Fruit fly (Drosophila melanogaster) whole organism, embryonic: ENCODE data around the gene unc-119.

ENCODE experiments used
- Ada2b ChIP-seq: fragments of 200-800 bp; sonication (Bioruptor generic); IDR thresholded peaks from 2 replicates; pipeline ENCODE4 v1.3.6; 2022; ENCODE audit warnings: missing biosample characterization, missing genetic modification characterization
- B-H1 ChIP-seq: fragments of 200-800 bp; sonication (Bioruptor generic); IDR thresholded peaks from 3 replicates; pipeline ENCODE4 v1.3.6; 2022; ENCODE audit warnings: missing biosample characterization, missing genetic modification characterization
- CG11696 ChIP-seq: fragments of 200-800 bp; sonication (Bioruptor generic); IDR thresholded peaks from 2 replicates; pipeline ENCODE4 v1.3.6; 2022; ENCODE audit warnings: missing biosample characterization, missing genetic modification characterization
- CG12769 ChIP-seq: fragments of 200-800 bp; sonication (Bioruptor generic); optimal IDR thresholded peaks from 2 replicates; lab custom pipeline; 2019; ENCODE audit warnings: missing biosample characterization, mild to moderate bottlenecking, missing genetic modification characterization, moderate library complexity
- CG14050 ChIP-seq: fragments of 200-800 bp; sonication (Bioruptor generic); IDR thresholded peaks from 3 replicates; pipeline ENCODE4 v1.3.6; 2022; ENCODE audit warnings: missing biosample characterization, missing genetic modification characterization
- CG16863 ChIP-seq: fragments of 200-800 bp; sonication (Bioruptor generic); optimal IDR thresholded peaks from 3 replicates; lab custom pipeline; 2016; ENCODE audit warnings: missing biosample characterization, missing genetic modification characterization
- CG17359 ChIP-seq: fragments of 200-800 bp; sonication (Bioruptor generic); optimal IDR thresholded peaks from 3 replicates; lab custom pipeline; 2018; ENCODE audit warnings: missing biosample characterization, mild to moderate bottlenecking, missing genetic modification characterization, moderate library complexity
- CG18764 ChIP-seq: fragments of 200-800 bp; sonication (Bioruptor generic); optimal IDR thresholded peaks from 3 replicates; lab custom pipeline; 2016; ENCODE audit warnings: missing biosample characterization, missing genetic modification characterization
- CG2202 ChIP-seq: fragments of 200-800 bp; sonication (Bioruptor generic); optimal IDR thresholded peaks from 2 replicates; lab custom pipeline; 2018; ENCODE audit warnings: missing biosample characterization, mild to moderate bottlenecking, missing genetic modification characterization
- CG32532 ChIP-seq: fragments of 200-800 bp; sonication (Bioruptor generic); IDR thresholded peaks from 2 replicates; pipeline ENCODE4 v1.3.6; 2022; ENCODE audit warnings: missing biosample characterization, missing genetic modification characterization
- CG33213 ChIP-seq: fragments of 200-800 bp; sonication (Bioruptor generic); optimal IDR thresholded peaks from 3 replicates; lab custom pipeline; 2016; ENCODE audit warnings: missing biosample characterization, missing genetic modification characterization
- CG34224 ChIP-seq: fragments of 200-800 bp; sonication (Bioruptor generic); IDR thresholded peaks from 3 replicates; pipeline ENCODE4 v1.3.6; 2022; ENCODE audit warnings: missing biosample characterization, missing genetic modification characterization; ENCODE audit not compliant: partially characterized antibody
- CG4707 ChIP-seq: fragments of 200-800 bp; sonication (Bioruptor generic); optimal IDR thresholded peaks from 2 replicates; lab custom pipeline; 2018; ENCODE audit warnings: missing biosample characterization, mild to moderate bottlenecking, missing genetic modification characterization, moderate library complexity
- CG6654 ChIP-seq: fragments of 200-800 bp; sonication (Bioruptor generic); optimal IDR thresholded peaks from 2 replicates; lab custom pipeline; 2017; ENCODE audit warnings: missing biosample characterization, mild to moderate bottlenecking, missing genetic modification characterization
- CG6689 ChIP-seq: fragments of 200-800 bp; sonication (Bioruptor generic); IDR thresholded peaks from 2 replicates; pipeline ENCODE4 v1.3.6; 2022; ENCODE audit warnings: missing biosample characterization, missing genetic modification characterization
- CG8359 ChIP-seq: fragments of 200-800 bp; sonication (Bioruptor generic); optimal IDR thresholded peaks from 2 replicates; lab custom pipeline; 2017; ENCODE audit warnings: missing biosample characterization, mild to moderate bottlenecking, missing genetic modification characterization, borderline replicate concordance
- CkIIα-i1 ChIP-seq: fragments of 200-800 bp; sonication (Bioruptor generic); IDR thresholded peaks from 2 replicates; pipeline ENCODE4 v1.3.6; 2022; ENCODE audit warnings: missing biosample characterization, missing genetic modification characterization
- Dbx ChIP-seq: fragments of 200-800 bp; sonication (Bioruptor generic); IDR thresholded peaks from 3 replicates; pipeline ENCODE4 v1.3.6; 2022; ENCODE audit warnings: missing biosample characterization, missing genetic modification characterization
- Dek ChIP-seq: fragments of 200-800 bp; sonication (Bioruptor generic); optimal IDR thresholded peaks from 3 replicates; lab custom pipeline; 2019; ENCODE audit warnings: missing biosample characterization, mild to moderate bottlenecking, missing genetic modification characterization, moderate library complexity
- Dip2 ChIP-seq: fragments of 200-800 bp; sonication (Bioruptor generic); IDR thresholded peaks from 2 replicates; pipeline ENCODE4 v1.3.6; 2022; ENCODE audit warnings: missing biosample characterization, missing genetic modification characterization
- Fer2 ChIP-seq: fragments of 200-800 bp; sonication (Bioruptor generic); optimal IDR thresholded peaks from 2 replicates; lab custom pipeline; 2018; ENCODE audit warnings: missing biosample characterization, mild to moderate bottlenecking, missing genetic modification characterization, moderate library complexity
- HHEX ChIP-seq: fragments of 200-800 bp; sonication (Bioruptor generic); optimal IDR thresholded peaks from 3 replicates; lab custom pipeline; 2017; ENCODE audit warnings: missing biosample characterization, mild to moderate bottlenecking, missing genetic modification characterization, missing genetic modification reagents
- Hmx ChIP-seq: fragments of 200-800 bp; sonication (Bioruptor generic); optimal IDR thresholded peaks from 2 replicates; lab custom pipeline; 2016; ENCODE audit warnings: missing biosample characterization, missing genetic modification characterization
- Mes4 ChIP-seq: fragments of 200-800 bp; sonication (Bioruptor generic); optimal IDR thresholded peaks from 2 replicates; lab custom pipeline; 2016; ENCODE audit warnings: missing biosample characterization, missing genetic modification characterization
- Myb ChIP-seq: fragments of 200-800 bp; sonication (Bioruptor generic); optimal IDR thresholded peaks from 2 replicates; lab custom pipeline; 2016; ENCODE audit warnings: missing biosample characterization, missing genetic modification characterization
- Oaz ChIP-seq: fragments of 200-800 bp; sonication (Bioruptor generic); IDR thresholded peaks from 2 replicates; pipeline ENCODE4 v1.3.6; 2022; ENCODE audit warnings: missing biosample characterization, missing genetic modification characterization
- PHDP ChIP-seq: fragments of 200-800 bp; sonication (Bioruptor generic); optimal IDR thresholded peaks from 3 replicates; lab custom pipeline; 2018; ENCODE audit warnings: missing biosample characterization, mild to moderate bottlenecking, missing genetic modification characterization, moderate library complexity
- Ptx1 ChIP-seq: fragments of 200-800 bp; sonication (Bioruptor generic); IDR thresholded peaks from 2 replicates; pipeline ENCODE4 v1.3.6; 2022; ENCODE audit warnings: missing biosample characterization, missing genetic modification characterization
- Scr ChIP-seq: fragments of 200-800 bp; sonication (Bioruptor generic); IDR thresholded peaks from 2 replicates; pipeline ENCODE4 v1.3.6; 2022; ENCODE audit warnings: missing biosample characterization, missing genetic modification characterization; ENCODE audit not compliant: partially characterized antibody
- Tbp ChIP-seq: fragments of >200 bp; optimal IDR thresholded peaks from 2 replicates; lab custom pipeline; 2018; ENCODE audit warnings: missing biosample characterization, missing genetic modification characterization
- Trl ChIP-seq, 3 experiments: fragments of >200 bp in 2 of 3; fragments of 200-800 bp in 1 of 3; sonication (Bioruptor generic) in 1 of 3; optimal IDR thresholded peaks; 2 replicates in 1 of 3; 3 replicates in 2 of 3; lab custom pipeline; 2016 to 2017; ENCODE audit warnings: missing biosample characterization in 1 of 3, missing genetic modification characterization in 1 of 3
- ash1 ChIP-seq: fragments of 200-800 bp; sonication (Bioruptor generic); optimal IDR thresholded peaks from 2 replicates; lab custom pipeline; 2018; ENCODE audit warnings: missing biosample characterization, mild to moderate bottlenecking, missing genetic modification characterization
- bbx ChIP-seq: fragments of 200-800 bp; sonication (Bioruptor generic); IDR thresholded peaks from 2 replicates; pipeline ENCODE4 v1.3.6; 2022; ENCODE audit warnings: missing biosample characterization, missing genetic modification characterization; ENCODE audit not compliant: partially characterized antibody
- cato ChIP-seq: fragments of 200-800 bp; sonication (Bioruptor generic); optimal IDR thresholded peaks from 2 replicates; lab custom pipeline; 2016; ENCODE audit warnings: missing biosample characterization, missing genetic modification characterization, borderline replicate concordance
- dan ChIP-seq: fragments of 200-800 bp; sonication (Bioruptor generic); IDR thresholded peaks from 2 replicates; pipeline ENCODE4 v1.3.6; 2022; ENCODE audit warnings: missing biosample characterization, missing genetic modification characterization
- dpn ChIP-seq, 2 experiments: fragments of 200-800 bp; sonication (Bioruptor generic); optimal IDR thresholded peaks; 3 replicates each; lab custom pipeline; 2016; ENCODE audit warnings: missing biosample characterization in 2 of 2, missing genetic modification characterization in 2 of 2
- ewg ChIP-seq: fragments of 200-800 bp; sonication (Bioruptor generic); optimal IDR thresholded peaks from 3 replicates; lab custom pipeline; 2017; ENCODE audit warnings: mild to moderate bottlenecking, missing biosample characterization, missing genetic modification reagents, missing genetic modification characterization
- gcm2 ChIP-seq: fragments of 200-800 bp; sonication (Bioruptor generic); optimal IDR thresholded peaks from 2 replicates; lab custom pipeline; 2016; ENCODE audit warnings: missing biosample characterization, missing genetic modification characterization
- her ChIP-seq: fragments of 200-800 bp; sonication (Bioruptor generic); optimal IDR thresholded peaks from 2 replicates; lab custom pipeline; 2016; ENCODE audit warnings: missing biosample characterization, missing genetic modification characterization
- ind ChIP-seq: fragments of 200-800 bp; sonication (Bioruptor generic); optimal IDR thresholded peaks from 3 replicates; lab custom pipeline; 2016; ENCODE audit warnings: missing biosample characterization, missing genetic modification characterization
- lilli ChIP-seq: fragments of 200-800 bp; sonication (Bioruptor generic); optimal IDR thresholded peaks from 3 replicates; lab custom pipeline; 2016; ENCODE audit warnings: missing biosample characterization, missing genetic modification characterization
- nmo ChIP-seq: fragments of 200-800 bp; sonication (Bioruptor generic); optimal IDR thresholded peaks from 2 replicates; lab custom pipeline; 2018; ENCODE audit warnings: missing biosample characterization, mild to moderate bottlenecking, missing genetic modification characterization, moderate library complexity
- onecut ChIP-seq: fragments of 200-800 bp; sonication (Bioruptor generic); IDR thresholded peaks from 2 replicates; pipeline ENCODE4 v1.3.6; 2022; ENCODE audit warnings: missing biosample characterization, missing genetic modification characterization
- schlank ChIP-seq: fragments of 200-800 bp; sonication (Bioruptor generic); optimal IDR thresholded peaks from 2 replicates; lab custom pipeline; 2018; ENCODE audit warnings: missing biosample characterization, mild to moderate bottlenecking, missing genetic modification characterization
- sr ChIP-seq: fragments of 200-800 bp; sonication (Bioruptor generic); IDR thresholded peaks from 3 replicates; pipeline ENCODE4 v1.3.6; 2022; ENCODE audit warnings: missing biosample characterization, missing genetic modification characterization
- trem ChIP-seq: fragments of 200-800 bp; optimal IDR thresholded peaks from 3 replicates; lab custom pipeline; 2019; ENCODE audit warnings: missing biosample characterization, mild to moderate bottlenecking, missing genetic modification characterization, moderate library complexity
- tx ChIP-seq: fragments of 200-800 bp; sonication (Bioruptor generic); optimal IDR thresholded peaks from 2 replicates; lab custom pipeline; 2016; ENCODE audit warnings: missing biosample characterization, missing genetic modification characterization
- wek ChIP-seq: fragments of 200-800 bp; sonication (Bioruptor generic); optimal IDR thresholded peaks from 3 replicates; lab custom pipeline; 2018; ENCODE audit warnings: missing biosample characterization, mild to moderate bottlenecking, missing genetic modification characterization, moderate library complexity
- zen ChIP-seq: fragments of 200-800 bp; sonication (Bioruptor generic); optimal IDR thresholded peaks from 3 replicates; lab custom pipeline; 2018; ENCODE audit warnings: missing biosample characterization, mild to moderate bottlenecking, missing genetic modification characterization, moderate library complexity

unc-119 gene

dm6 chrX:7319053-7319702 lies 28.1 kb upstream of the unc-119 start (continued):
- TF ChIP-seq PHDP (tag; lab: Kevin White, UChicago) (peak; percentile 74), zen (tag; lab: Kevin White, UChicago) (peak; percentile 86), Dek (peak; percentile 43), CG32532 (GFP tag; lab: Robert Waterston, UW) (no peak; the same call in 1 of the 2 replicates), CG18764 (GFP tag; lab: Kevin White, UChicago) (peak; percentile 45), CG11696 (GFP tag; lab: Robert Waterston, UW) (0 out of 2 replicates have a peak, but pooled peaks have one; percentile 18), CG16863 (GFP tag; lab: Kevin White, UChicago) (peak; percentile 69), lilli (GFP tag; lab: Kevin White, UChicago) (peak; percentile 62), Dbx (GFP tag; lab: Robert Waterston, UW) (no peak), wek (GFP tag; lab: Kevin White, UChicago) (no peak), CG12769 (tag; lab: Kevin White, UChicago) (no peak), Fer2 (tag; lab: Kevin White, UChicago) (no peak), CG6654 (peak; percentile 29), Dip2 (GFP tag; lab: Robert Waterston, UW) (no peak), Scr (GFP tag; lab: Robert Waterston, UW) (no peak), tx (peak; percentile 51), dpn (GFP tag; optimal IDR thresholded peaks at IDR 0.05; lab: Kevin White, UChicago) (peak; percentile 58 to 67), gcm2 (GFP tag; lab: Kevin White, UChicago) (no peak), schlank (tag; lab: Kevin White, UChicago) (no peak), CG8359 (GFP tag; lab: Kevin White, UChicago) (peak; percentile 74), CG33213 (GFP tag; lab: Kevin White, UChicago) (peak; percentile 41), CG2202 (tag; lab: Kevin White, UChicago) (peak; percentile 89), Tbp (GFP tag; lab: Kevin White, UChicago) (no peak), cato (GFP tag; lab: Kevin White, UChicago) (peak; percentile 73), CG17359 (tag; lab: Kevin White, UChicago) (peak; percentile 76), Hmx (GFP tag; lab: Kevin White, UChicago) (no peak), CG6689 (GFP tag; lab: Robert Waterston, UW) (peak; percentile 74), CG4707 (GFP tag; lab: Kevin White, UChicago) (peak; percentile 24), dan (no peak), ash1 (GFP tag; lab: Kevin White, UChicago) (no peak), Oaz (GFP tag; lab: Robert Waterston, UW) (0 out of 2 replicates have a peak, but pooled peaks have one; percentile 13), sr (GFP tag; lab: Robert Waterston, UW) (no peak), CG14050 (GFP tag; lab: Robert Waterston, UW) (peak; percentile 18; the same call in 1 of the 3 replicates), her (GFP tag; lab: Kevin White, UChicago) (no peak), Trl (optimal IDR thresholded peaks at IDR 0.05; lab: Kevin White, UChicago) (no peak), Trl (GFP tag; optimal IDR thresholded peaks at IDR 0.05; lab: Kevin White, UChicago) (peak; percentile 79), Mes4 (GFP tag; lab: Kevin White, UChicago) (peak; percentile 54), ewg (GFP tag; lab: Kevin White, UChicago) (peak; percentile 73), HHEX (GFP tag; lab: Kevin White, UChicago) (peak; percentile 26), B-H1 (GFP tag; lab: Robert Waterston, UW) (peak; percentile 32; the same call in 1 of the 3 replicates), Ptx1 (GFP tag; lab: Robert Waterston, UW) (peak; percentile 56), bbx (GFP tag; lab: Robert Waterston, UW) (no peak), CkIIα-i1 (GFP tag; lab: Robert Waterston, UW) (no peak), CG34224 (no peak), onecut (peak; percentile 62), ind (GFP tag; lab: Kevin White, UChicago) (peak; percentile 64), trem (tag; lab: Kevin White, UChicago) (peak; percentile 87), Myb (GFP tag; lab: Kevin White, UChicago) (no peak), nmo (GFP tag; lab: Kevin White, UChicago) (peak; percentile 93), Ada2b (no peak)
